Fruit fly (Drosophila melanogaster) Kc167 (cell line): ENCODE results near the gene viaf.

Source experiments
- Myc ChIP-seq: fragments of >200 bp; optimal IDR thresholded peaks from 2 replicates; lab custom pipeline; 2017; ENCODE audit warnings: missing external identifiers
- Sin3A ChIP-seq: fragments of >200 bp; optimal IDR thresholded peaks from 2 replicates; lab custom pipeline; 2018; ENCODE audit warnings: missing external identifiers
- h ChIP-seq: fragments of >200 bp; optimal IDR thresholded peaks from 3 replicates; lab custom pipeline; 2018; ENCODE audit warnings: missing external identifiers
- insv ChIP-seq: fragments of >200 bp; optimal IDR thresholded peaks from 3 replicates; lab custom pipeline; 2018; ENCODE audit warnings: missing external identifiers
- psq ChIP-seq: fragments of >200 bp; optimal IDR thresholded peaks from 2 replicates; lab custom pipeline; 2017; ENCODE audit warnings: missing external identifiers
- ttk ChIP-seq: sonication (Bioruptor generic); optimal IDR thresholded peaks from 2 replicates; lab custom pipeline; 2017; ENCODE audit warnings: missing external identifiers

- no peak for TF ChIP-seq psq (lab: Kevin White, UChicago)
- no peak for TF ChIP-seq h (lab: Kevin White, UChicago)
- no peak for TF ChIP-seq Myc (lab: Kevin White, UChicago)
- no peak for TF ChIP-seq insv (lab: Kevin White, UChicago)
- TF ChIP-seq Sin3A (lab: Kevin White, UChicago) = no peak
- TF ChIP-seq ttk = no peak
These were observed 49.1 kb upstream of the viaf start, which contains the start of gene CG6793 for dm6 chr3L:12042087-12042486.
